Worm (Caenorhabditis elegans) whole organism, mixed stage, embryonic: ENCODE measurements around the gene dlc-5.

Experiments
- bed-3 ChIP-seq: fragments of 200-800 bp; sonication (Bioruptor generic); optimal IDR thresholded peaks from 3 replicates; lab custom pipeline; 2018; ENCODE audit warnings: mild to moderate bottlenecking, missing genetic modification characterization, moderate library complexity, missing compliant biosample characterization
- blmp-1 ChIP-seq: fragments of 150-350 bp; optimal IDR thresholded peaks from 2 replicates; lab custom pipeline; 2014; ENCODE audit warnings: missing biosample characterization, missing genetic modification characterization
- elt-3 ChIP-seq: fragments of 150-350 bp; optimal IDR thresholded peaks from 2 replicates; lab custom pipeline; 2014; ENCODE audit warnings: missing biosample characterization, missing genetic modification characterization
- hlh-1 ChIP-seq: fragments of 150-350 bp; optimal IDR thresholded peaks from 2 replicates; lab custom pipeline; 2014; ENCODE audit warnings: missing biosample characterization, missing genetic modification reagents, missing genetic modification characterization
- lin-13 ChIP-seq: fragments of 150-350 bp; optimal IDR thresholded peaks from 2 replicates; lab custom pipeline; 2014; ENCODE audit warnings: missing biosample characterization, missing genetic modification characterization
- lsy-2 ChIP-seq: fragments of 150-350 bp; optimal IDR thresholded peaks from 2 replicates; lab custom pipeline; 2014; ENCODE audit warnings: missing biosample characterization, missing genetic modification characterization
- nhr-12 ChIP-seq: fragments of 150-350 bp; optimal IDR thresholded peaks from 2 replicates; lab custom pipeline; 2014; ENCODE audit warnings: missing biosample characterization, missing genetic modification characterization
- nhr-2 ChIP-seq: fragments of 150-350 bp; optimal IDR thresholded peaks from 2 replicates; lab custom pipeline; 2014; ENCODE audit warnings: missing biosample characterization, missing genetic modification characterization
- pha-4 ChIP-seq: fragments of 150-350 bp; optimal IDR thresholded peaks from 2 replicates; lab custom pipeline; 2018; ENCODE audit warnings: missing biosample characterization, missing genetic modification reagents, missing genetic modification characterization
- snpc-4 ChIP-seq: fragments of 150-350 bp; optimal IDR thresholded peaks from 2 replicates; lab custom pipeline; 2014; ENCODE audit warnings: missing biosample characterization, missing genetic modification characterization
- sptf-1 ChIP-seq: sonication (generic microtip); optimal IDR thresholded peaks from 2 replicates; lab custom pipeline; 2017; ENCODE audit warnings: mild to moderate bottlenecking, missing genetic modification characterization, moderate library complexity, missing compliant biosample characterization
- unc-39 ChIP-seq: fragments of 150-350 bp; optimal IDR thresholded peaks from 2 replicates; lab custom pipeline; 2014; ENCODE audit warnings: missing biosample characterization, missing genetic modification characterization
- unc-62 ChIP-seq: fragments of 150-350 bp; optimal IDR thresholded peaks from 2 replicates; lab custom pipeline; 2014; ENCODE audit warnings: missing biosample characterization, missing genetic modification reagents, missing genetic modification characterization

DNA sequence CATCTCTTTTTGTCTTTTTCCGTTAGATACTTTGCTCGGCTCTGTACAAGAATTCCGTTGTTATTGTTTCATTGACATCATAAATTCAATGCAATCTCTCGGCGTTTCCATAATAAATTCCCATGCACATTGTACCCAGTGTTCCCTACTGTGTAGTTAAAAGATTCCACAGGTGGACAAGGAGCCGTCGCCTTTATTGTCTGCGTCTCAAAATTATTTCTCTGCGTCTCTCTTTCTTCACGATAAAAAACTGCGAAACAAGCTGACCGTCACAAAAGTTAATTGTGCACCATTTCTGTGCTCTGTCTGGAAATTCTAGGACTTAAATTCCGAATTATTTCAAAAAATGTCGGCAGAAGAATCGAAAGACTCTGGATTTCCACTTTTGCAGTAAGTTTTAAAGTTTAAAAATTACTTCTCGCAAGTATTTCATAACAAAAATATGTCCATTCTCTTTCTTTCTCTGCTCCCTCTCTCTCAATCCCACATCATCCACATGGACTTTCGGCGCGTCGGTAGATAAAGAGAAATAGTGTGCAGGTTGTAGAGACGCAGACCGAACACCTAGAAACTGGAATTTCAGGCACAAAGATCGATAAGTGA is 4.1 kb downstream of the dlc-5 start:
- TF ChIP-seq unc-62 (GFP tag; lab: Kevin White, UChicago): no peak
- TF ChIP-seq unc-39: no peak
- no peak for TF ChIP-seq bed-3 (GFP tag; lab: Kevin White, UChicago)
- no peak for TF ChIP-seq blmp-1 (tag; lab: Kevin White, UChicago)
- TF ChIP-seq lsy-2 (tag; lab: Kevin White, UChicago): no peak
- TF ChIP-seq snpc-4 (tag; lab: Kevin White, UChicago): no peak
- no peak for TF ChIP-seq hlh-1 (tag; lab: Kevin White, UChicago)
- no peak for TF ChIP-seq pha-4 (tag; lab: Kevin White, UChicago)
- no peak for TF ChIP-seq nhr-12 (tag; lab: Kevin White, UChicago)
- TF ChIP-seq lin-13 (tag; lab: Kevin White, UChicago): no peak
- TF ChIP-seq sptf-1 (tag; lab: Kevin White, UChicago): no peak
- no peak for TF ChIP-seq nhr-2 (tag; lab: Kevin White, UChicago)
- no peak for TF ChIP-seq elt-3 (tag; lab: Kevin White, UChicago)
